Fruit fly (Drosophila melanogaster) whole organism, embryonic: Measurements from ENCODE around the gene dachs.

Source experiments
- CG13424 ChIP-seq: fragments of 200-800 bp; sonication (Bioruptor generic); optimal IDR thresholded peaks from 2 replicates; lab custom pipeline; 2019; ENCODE audit warnings: missing biosample characterization, mild to moderate bottlenecking, missing genetic modification characterization, moderate library complexity
- CG32532 ChIP-seq: fragments of 200-800 bp; sonication (Bioruptor generic); IDR thresholded peaks from 2 replicates; pipeline ENCODE4 v1.3.6; 2022; ENCODE audit warnings: missing biosample characterization, missing genetic modification characterization
- CG6765 ChIP-seq: fragments of 200-800 bp; sonication (Bioruptor generic); optimal IDR thresholded peaks from 3 replicates; lab custom pipeline; 2017; ENCODE audit warnings: missing biosample characterization, mild to moderate bottlenecking, missing genetic modification characterization
- CG7928 ChIP-seq: fragments of 200-800 bp; sonication (Bioruptor generic); optimal IDR thresholded peaks from 2 replicates; lab custom pipeline; 2017; ENCODE audit warnings: missing biosample characterization, mild to moderate bottlenecking, missing genetic modification characterization
- E2f2 ChIP-seq: fragments of 200-800 bp; sonication (Bioruptor generic); IDR thresholded peaks from 2 replicates; pipeline ENCODE4 v1.3.6; 2022; ENCODE audit warnings: missing biosample characterization, missing genetic modification characterization
- HmgZ ChIP-seq: fragments of 200-800 bp; sonication (Bioruptor generic); optimal IDR thresholded peaks from 2 replicates; lab custom pipeline; 2018; ENCODE audit warnings: missing biosample characterization, mild to moderate bottlenecking, missing genetic modification characterization
- Hr3 ChIP-seq: fragments of 200-800 bp; sonication (Bioruptor generic); optimal IDR thresholded peaks from 3 replicates; lab custom pipeline; 2016; ENCODE audit warnings: missing biosample characterization, missing genetic modification characterization
- Jarid2 ChIP-seq: fragments of 200-800 bp; sonication (Bioruptor generic); optimal IDR thresholded peaks from 3 replicates; lab custom pipeline; 2017; ENCODE audit warnings: mild to moderate bottlenecking, missing biosample characterization, missing genetic modification reagents, missing genetic modification characterization
- Neu2 ChIP-seq: fragments of 200-800 bp; sonication (Bioruptor generic); optimal IDR thresholded peaks from 3 replicates; lab custom pipeline; 2016; ENCODE audit warnings: missing biosample characterization, missing genetic modification characterization, borderline replicate concordance
- Vsx1 ChIP-seq: fragments of 200-800 bp; sonication (Bioruptor generic); optimal IDR thresholded peaks from 2 replicates; lab custom pipeline; 2017; ENCODE audit warnings: missing biosample characterization, mild to moderate bottlenecking, missing genetic modification characterization, missing genetic modification reagents
- bcd ChIP-seq: fragments of 200-800 bp; sonication (Bioruptor generic); optimal IDR thresholded peaks from 2 replicates; lab custom pipeline; 2017; ENCODE audit warnings: missing biosample characterization, mild to moderate bottlenecking, missing genetic modification characterization
- corto ChIP-seq: fragments of 200-800 bp; sonication (Bioruptor generic); optimal IDR thresholded peaks from 2 replicates; lab custom pipeline; 2016; ENCODE audit warnings: missing biosample characterization, mild to moderate bottlenecking, missing genetic modification characterization, moderate library complexity
- dan ChIP-seq: fragments of 200-800 bp; sonication (Bioruptor generic); IDR thresholded peaks from 2 replicates; pipeline ENCODE4 v1.3.6; 2022; ENCODE audit warnings: missing biosample characterization, missing genetic modification characterization
- gce ChIP-seq: fragments of 200-800 bp; sonication (Bioruptor generic); IDR thresholded peaks from 3 replicates; pipeline ENCODE4 v1.3.6; 2022; ENCODE audit warnings: missing biosample characterization, missing genetic modification characterization
- gro ChIP-seq: fragments of 200-800 bp; sonication (Bioruptor generic); optimal IDR thresholded peaks from 2 replicates; lab custom pipeline; 2016; ENCODE audit warnings: missing biosample characterization, missing genetic modification characterization
- kay ChIP-seq: fragments of 200-800 bp; sonication (Bioruptor generic); optimal IDR thresholded peaks from 2 replicates; lab custom pipeline; 2016; ENCODE audit warnings: missing biosample characterization, missing genetic modification characterization
- ken ChIP-seq: fragments of 200-800 bp; sonication (Bioruptor generic); IDR thresholded peaks from 3 replicates; pipeline ENCODE4 v1.3.6; 2022; ENCODE audit warnings: missing biosample characterization, missing genetic modification characterization
- pan ChIP-seq, 4 experiments: fragments of >200 bp in 3 of 4; fragments of 200-800 bp in 1 of 4; sonication (Bioruptor generic) in 1 of 4; optimal IDR thresholded peaks in 3 of 4; IDR thresholded peaks in 1 of 4; 2 replicates each; pipeline versions ENCODE4 v1.3.6 to Lab custom; 2017 to 2022; ENCODE audit warnings: missing biosample characterization in 2 of 4, missing genetic modification characterization in 2 of 4, mixed read lengths in 1 of 4
- slp2 ChIP-seq: fragments of 200-800 bp; sonication (Bioruptor generic); optimal IDR thresholded peaks from 2 replicates; lab custom pipeline; 2016; ENCODE audit warnings: missing biosample characterization, missing genetic modification characterization
- sqz ChIP-seq: fragments of 200-800 bp; sonication (Bioruptor generic); optimal IDR thresholded peaks from 3 replicates; lab custom pipeline; 2018; ENCODE audit warnings: missing biosample characterization, mild to moderate bottlenecking, missing genetic modification characterization
- tap ChIP-seq: fragments of 200-800 bp; optimal IDR thresholded peaks from 3 replicates; lab custom pipeline; 2019; ENCODE audit warnings: missing biosample characterization, mild to moderate bottlenecking, missing genetic modification characterization, moderate library complexity
- toy ChIP-seq: fragments of 200-800 bp; sonication (Bioruptor generic); IDR thresholded peaks from 2 replicates; pipeline ENCODE4 v1.3.6; 2022; ENCODE audit warnings: missing biosample characterization, missing genetic modification characterization
- zen ChIP-seq: fragments of 200-800 bp; sonication (Bioruptor generic); optimal IDR thresholded peaks from 3 replicates; lab custom pipeline; 2018; ENCODE audit warnings: missing biosample characterization, mild to moderate bottlenecking, missing genetic modification characterization, moderate library complexity
- zf30C ChIP-seq: fragments of 200-800 bp; sonication (Bioruptor generic); optimal IDR thresholded peaks from 3 replicates; lab custom pipeline; 2018; ENCODE audit warnings: missing biosample characterization, mild to moderate bottlenecking, missing genetic modification characterization

Gene dachs

DNA sequence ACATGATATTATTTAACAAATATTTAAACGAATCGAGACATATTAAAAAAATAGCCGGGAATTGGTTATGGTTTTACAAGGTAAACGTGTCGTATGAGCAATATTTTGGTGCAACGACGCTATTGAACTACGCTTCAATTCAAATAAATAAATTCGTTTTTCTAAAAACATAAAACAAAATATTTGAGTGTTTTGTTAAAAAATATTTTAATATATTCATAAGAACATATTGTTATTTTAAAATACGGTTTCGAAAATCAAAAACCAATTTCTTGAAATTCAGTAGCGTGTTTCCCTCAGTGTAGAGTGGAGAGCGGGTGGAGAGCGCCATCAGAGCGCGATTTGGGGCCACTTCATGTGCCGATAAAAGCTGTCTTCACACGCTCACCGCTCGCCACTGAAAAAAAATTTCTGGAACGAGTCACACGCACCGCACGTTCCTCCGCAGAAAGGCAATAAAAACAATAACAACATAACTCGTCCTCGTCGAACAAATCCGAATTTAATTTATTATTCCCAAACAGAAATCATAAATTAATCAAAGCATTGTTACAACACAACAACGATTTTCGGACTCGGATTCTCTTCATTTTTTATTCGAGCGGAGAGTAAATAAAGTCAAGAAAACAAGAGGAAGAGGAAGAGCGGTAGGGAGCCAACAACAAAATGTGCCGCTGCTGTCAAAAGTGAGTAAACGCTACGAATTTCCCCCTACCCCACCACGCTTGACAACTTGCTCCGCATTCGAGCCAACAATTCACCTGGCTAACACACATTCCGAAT, 69.0 kb downstream of the dachs start (continued):
- TF ChIP-seq corto (GFP tag; lab: Kevin White, UChicago) (no peak), gro (GFP tag; lab: Kevin White, UChicago) (peak; percentile 8), HmgZ (tag; lab: Kevin White, UChicago) (peak; percentile 29), dan (GFP tag; lab: Robert Waterston, UW) (no peak), CG32532 (GFP tag; lab: Robert Waterston, UW) (peak; percentile 79), kay (GFP tag; lab: Kevin White, UChicago) (peak; percentile 23), CG6765 (GFP tag; lab: Kevin White, UChicago) (peak; percentile 94), zf30C (GFP tag; lab: Kevin White, UChicago) (peak; percentile 80), E2f2 (GFP tag; lab: Robert Waterston, UW) (peak; percentile 59), CG13424 (tag; lab: Kevin White, UChicago) (peak; percentile 97), Jarid2 (peak; percentile 76), Vsx1 (GFP tag; lab: Kevin White, UChicago) (peak; percentile 89), slp2 (no peak), Hr3 (GFP tag; lab: Kevin White, UChicago) (peak; percentile 89), zen (tag; lab: Kevin White, UChicago) (peak; percentile 78), sqz (GFP tag; lab: Kevin White, UChicago) (peak; percentile 90), pan (optimal IDR thresholded peaks at IDR 0.05; lab: Kevin White, UChicago) (no peak), pan (GFP tag; optimal IDR thresholded peaks at IDR 0.05 in 1 of 2, IDR thresholded peaks at IDR 0.05 in 1 of 2) (peak in 1 of 2 experiments; percentile 52), ken (GFP tag; lab: Robert Waterston, UW) (no peak; the same call in none of the 3 replicates), Neu2 (GFP tag; lab: Kevin White, UChicago) (no peak), tap (peak; percentile 91), CG7928 (peak; percentile 62), gce (peak; percentile 55; the same call in 1 of the 3 replicates), toy (peak; percentile 45; the same call in 1 of the 2 replicates), bcd (GFP tag; lab: Kevin White, UChicago) (peak; percentile 94)
